Fruit fly (Drosophila melanogaster): ENCODE results near the gene SclB.

DNA sequence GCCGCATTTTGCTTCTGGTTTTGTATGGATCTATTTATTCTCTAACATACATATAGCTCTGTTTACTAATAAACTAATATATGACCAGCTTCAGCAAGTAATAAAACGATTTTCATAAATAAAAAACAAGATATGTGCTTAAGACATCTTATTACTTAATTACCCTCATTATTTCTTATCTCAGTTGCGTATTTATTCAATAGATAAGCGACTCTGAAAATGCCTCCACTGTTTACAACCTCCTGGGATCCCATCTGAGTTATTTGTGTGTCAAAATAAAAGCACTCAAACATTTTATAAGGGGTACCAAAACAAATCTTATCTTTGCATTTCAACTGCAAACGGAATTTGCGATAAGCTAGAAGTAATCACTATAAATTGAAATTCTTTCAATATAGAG is 18.1 kb upstream of the SclB start:
- TF ChIP-seq CG8478 (optimal IDR thresholded peaks at IDR 0.05) (no peak), usp (GFP tag; optimal IDR thresholded peaks at IDR 0.05) (no peak), psq (optimal IDR thresholded peaks at IDR 0.05) (no peak), pan (optimal IDR thresholded peaks at IDR 0.05) (no peak)

Measured in whole organism.